In genomic region chr3R:23257986-23258427, dm6 we compare ENCODE assay signal across 1 fruit fly cellular context.
A peak's percentile ranks its signal among the peaks of the same experiment; 100 is the strongest.
TF ChIP-seq lines count a peak whose summit lies in the region.

Gene wda, minus strand, starts transcription at chr3R:23258087.
Gene Pex11c, plus strand, starts transcription at chr3R:23258365.

TF ChIP-seq in whole organism, embryonic, 481 proteins besides CTCF, POLR2A, EP300 and RAD21 (continued from another document and continues in another):
- TF ChIP-seq Lhr (GFP tag; optimal IDR thresholded peaks at IDR 0.05; lab: Kevin White, UChicago) (peak; percentile 35), gsb-n (tag; optimal IDR thresholded peaks at IDR 0.05; lab: Kevin White, UChicago) (peak; percentile 95), sna (GFP tag; IDR thresholded peaks at IDR 0.05; lab: Robert Waterston, UW; ENCODE audit: partially characterized antibody) (peak; percentile 67; the same call in 1 of the 2 replicates), Ets97D (GFP tag; optimal IDR thresholded peaks at IDR 0.05; lab: Kevin White, UChicago) (no peak), CG15601 (tag; optimal IDR thresholded peaks at IDR 0.05; lab: Kevin White, UChicago) (peak; percentile 89), E2f2 (GFP tag; IDR thresholded peaks at IDR 0.05; lab: Robert Waterston, UW) (peak; percentile 73), fd96Cb (tag; optimal IDR thresholded peaks at IDR 0.05; lab: Kevin White, UChicago) (peak; percentile 79), CG5180 (GFP tag; optimal IDR thresholded peaks at IDR 0.05; lab: Kevin White, UChicago) (no peak), CG13775 (GFP tag; optimal IDR thresholded peaks at IDR 0.05; lab: Kevin White, UChicago) (peak; percentile 93), her (GFP tag; optimal IDR thresholded peaks at IDR 0.05; lab: Kevin White, UChicago) (no peak), GATAe (GFP tag; conservative IDR thresholded peaks at IDR 0.05; lab: Robert Waterston, UW) (peak; percentile 54; the same call in 1 of the 2 replicates), seq (GFP tag; IDR thresholded peaks at IDR 0.05; lab: Robert Waterston, UW) (peak; percentile 64), en (GFP tag; optimal IDR thresholded peaks at IDR 0.05; lab: Kevin White, UChicago) (no peak), Spps (tag; optimal IDR thresholded peaks at IDR 0.05; lab: Kevin White, UChicago) (peak; percentile 66), CG9215 (GFP tag; IDR thresholded peaks at IDR 0.05; lab: Robert Waterston, UW) (no peak; the same call in 1 of the 2 replicates), Dfd (GFP tag; optimal IDR thresholded peaks at IDR 0.05; lab: Kevin White, UChicago) (no peak), sens-2 (GFP tag; IDR thresholded peaks at IDR 0.05; lab: Robert Waterston, UW) (peak; percentile 50; the same call in 1 of the 2 replicates), Sox102F (GFP tag; optimal IDR thresholded peaks at IDR 0.05; lab: Kevin White, UChicago) (peak; percentile 94), abd-A (tag; optimal IDR thresholded peaks at IDR 0.05; lab: Kevin White, UChicago) (no peak), dmrt99B (tag; optimal IDR thresholded peaks at IDR 0.05; lab: Kevin White, UChicago) (peak; percentile 86), kay (GFP tag; optimal IDR thresholded peaks at IDR 0.05; lab: Kevin White, UChicago) (peak; percentile 60), CG17359 (tag; optimal IDR thresholded peaks at IDR 0.05; lab: Kevin White, UChicago) (peak; percentile 83), HLH4C (GFP tag; IDR thresholded peaks at IDR 0.05; lab: Robert Waterston, UW; ENCODE audit: partially characterized antibody) (peak; percentile 61; the same call in 1 of the 3 replicates), CG7372 (GFP tag; IDR thresholded peaks at IDR 0.05; lab: Robert Waterston, UW) (peak; percentile 89), CG16779 (GFP tag; IDR thresholded peaks at IDR 0.05; lab: Robert Waterston, UW) (no peak), HLHmδ (GFP tag; optimal IDR thresholded peaks at IDR 0.05; lab: Kevin White, UChicago) (no peak), ewg (GFP tag; optimal IDR thresholded peaks at IDR 0.05; lab: Kevin White, UChicago) (peak; percentile 72), jigr1 (GFP tag; IDR thresholded peaks at IDR 0.05; lab: Robert Waterston, UW) (peak; percentile 53; the same call in 1 of the 3 replicates), HHEX (GFP tag; optimal IDR thresholded peaks at IDR 0.05; lab: Kevin White, UChicago) (peak; percentile 82), Optix (GFP tag; IDR thresholded peaks at IDR 0.05; lab: Robert Waterston, UW) (no peak), crp (GFP tag; optimal IDR thresholded peaks at IDR 0.05; lab: Kevin White, UChicago) (peak; percentile 88 to 95), Side (GFP tag; optimal IDR thresholded peaks at IDR 0.05; lab: Kevin White, UChicago) (peak; percentile 25), CG10543 (GFP tag; optimal IDR thresholded peaks at IDR 0.05; lab: Kevin White, UChicago) (peak; percentile 51), CG4730 (GFP tag; IDR thresholded peaks at IDR 0.05; lab: Robert Waterston, UW) (peak; percentile 83; the same call in 1 of the 2 replicates), NfI (GFP tag; optimal IDR thresholded peaks at IDR 0.05; lab: Kevin White, UChicago) (peak; percentile 83), CG30403 (GFP tag; optimal IDR thresholded peaks at IDR 0.05; lab: Kevin White, UChicago) (peak; percentile 88), emc (GFP tag; optimal IDR thresholded peaks at IDR 0.05; lab: Kevin White, UChicago) (no peak), slp2 (GFP tag; optimal IDR thresholded peaks at IDR 0.05; lab: Kevin White, UChicago) (no peak), CG7839 (tag; optimal IDR thresholded peaks at IDR 0.05; lab: Kevin White, UChicago) (peak; percentile 89), CG6272 (GFP tag; IDR thresholded peaks at IDR 0.05; lab: Robert Waterston, UW) (no peak; the same call in 1 of the 2 replicates), phol (tag; optimal IDR thresholded peaks at IDR 0.05; lab: Kevin White, UChicago) (peak; percentile 84), CG17328 (GFP tag; IDR thresholded peaks at IDR 0.05; lab: Robert Waterston, UW) (peak; percentile 85), CG31441 (GFP tag; IDR thresholded peaks at IDR 0.05; lab: Robert Waterston, UW) (peak; percentile 95), CG15073 (GFP tag; optimal IDR thresholded peaks at IDR 0.05; lab: Kevin White, UChicago) (peak; percentile 38), MTF-1 (GFP tag; optimal IDR thresholded peaks at IDR 0.05; lab: Kevin White, UChicago; ENCODE audit: borderline replicate concordance) (no peak), trem (tag; optimal IDR thresholded peaks at IDR 0.05; lab: Kevin White, UChicago) (peak; percentile 88), CG1024 (GFP tag; IDR thresholded peaks at IDR 0.05; lab: Robert Waterston, UW) (peak; percentile 43; the same call in 1 of the 2 replicates), Abd-B (GFP tag; optimal IDR thresholded peaks at IDR 0.05; lab: Kevin White, UChicago) (no peak), Hr3 (GFP tag; optimal IDR thresholded peaks at IDR 0.05; lab: Kevin White, UChicago) (peak; percentile 91), CG6689 (GFP tag; IDR thresholded peaks at IDR 0.05; lab: Robert Waterston, UW) (peak; percentile 89), fd3F (GFP tag; optimal IDR thresholded peaks at IDR 0.05; lab: Kevin White, UChicago) (peak; percentile 88), zen2 (GFP tag; IDR thresholded peaks at IDR 0.05; lab: Robert Waterston, UW; ENCODE audit: partially characterized antibody) (peak; percentile 19; the same call in 1 of the 3 replicates), ac (GFP tag; optimal IDR thresholded peaks at IDR 0.05; lab: Kevin White, UChicago) (peak; percentile 39), ash1 (GFP tag; optimal IDR thresholded peaks at IDR 0.05; lab: Kevin White, UChicago) (no peak), YL-1 (GFP tag; optimal IDR thresholded peaks at IDR 0.05; lab: Kevin White, UChicago) (peak; percentile 71), CG7556 (GFP tag; optimal IDR thresholded peaks at IDR 0.05; lab: Kevin White, UChicago) (peak; percentile 92), Hmr (GFP tag; optimal IDR thresholded peaks at IDR 0.05; lab: Kevin White, UChicago) (peak; percentile 89), stc (GFP tag; IDR thresholded peaks at IDR 0.05; lab: Robert Waterston, UW) (peak; percentile 83), Fer2 (tag; optimal IDR thresholded peaks at IDR 0.05; lab: Kevin White, UChicago) (peak; percentile 44), CG8944 (GFP tag; optimal IDR thresholded peaks at IDR 0.05; lab: Kevin White, UChicago) (no peak), CG6854 (GFP tag; optimal IDR thresholded peaks at IDR 0.05; lab: Kevin White, UChicago) (peak; percentile 53), rib (GFP tag; IDR thresholded peaks at IDR 0.05; lab: Robert Waterston, UW) (no peak), CG8478 (optimal IDR thresholded peaks at IDR 0.05; lab: Kevin White, UChicago) (no peak), peb (GFP tag; IDR thresholded peaks at IDR 0.05; lab: Robert Waterston, UW) (peak; percentile 24; the same call in 1 of the 2 replicates), Oli (tag; optimal IDR thresholded peaks at IDR 0.05; lab: Kevin White, UChicago) (peak; percentile 88), CG15269 (tag; optimal IDR thresholded peaks at IDR 0.05; lab: Kevin White, UChicago) (peak; percentile 91), Hr51 (GFP tag; optimal IDR thresholded peaks at IDR 0.05; lab: Kevin White, UChicago) (peak; percentile 56 to 92), CG17385 (GFP tag; optimal IDR thresholded peaks at IDR 0.05; lab: Kevin White, UChicago) (peak; percentile 81), CG17802 (tag; optimal IDR thresholded peaks at IDR 0.05; lab: Kevin White, UChicago) (no peak), CG6175 (GFP tag; IDR thresholded peaks at IDR 0.05; lab: Robert Waterston, UW) (no peak; the same call in 2 of the 3 replicates), Hey (tag; optimal IDR thresholded peaks at IDR 0.05; lab: Kevin White, UChicago) (no peak), B-H1 (GFP tag; IDR thresholded peaks at IDR 0.05; lab: Robert Waterston, UW) (peak; percentile 77), psq (GFP tag; optimal IDR thresholded peaks at IDR 0.05; lab: Kevin White, UChicago) (peak; percentile 61), CG7928 (GFP tag; optimal IDR thresholded peaks at IDR 0.05; lab: Kevin White, UChicago) (no peak), hb (GFP tag; IDR thresholded peaks at IDR 0.05; lab: Robert Waterston, UW; ENCODE audit: partially characterized antibody) (no peak; the same call in 2 of the 3 replicates), CG8359 (GFP tag; optimal IDR thresholded peaks at IDR 0.05; lab: Kevin White, UChicago; ENCODE audit: borderline replicate concordance) (peak; percentile 38), CG18262 (tag; optimal IDR thresholded peaks at IDR 0.05; lab: Kevin White, UChicago) (peak; percentile 94), pnt (GFP tag; optimal IDR thresholded peaks at IDR 0.05; lab: Kevin White, UChicago) (no peak), amos (GFP tag; IDR thresholded peaks at IDR 0.05; lab: Robert Waterston, UW; ENCODE audit: partially characterized antibody) (peak; percentile 77), Pdp1 (GFP tag; optimal IDR thresholded peaks at IDR 0.05; lab: Kevin White, UChicago) (peak in 1 of 2 experiments; percentile 2), CG32532 (GFP tag; IDR thresholded peaks at IDR 0.05; lab: Robert Waterston, UW) (no peak; the same call in 1 of the 2 replicates), CG12659 (GFP tag; optimal IDR thresholded peaks at IDR 0.05; lab: Kevin White, UChicago) (peak; percentile 92), CG6791 (GFP tag; IDR thresholded peaks at IDR 0.05; lab: Robert Waterston, UW; ENCODE audit: partially characterized antibody) (no peak; the same call in 2 of the 3 replicates), sug (tag; optimal IDR thresholded peaks at IDR 0.05; lab: Kevin White, UChicago) (peak; percentile 84), Aef1 (GFP tag; IDR thresholded peaks at IDR 0.05; lab: Robert Waterston, UW) (peak; percentile 84), CG34224 (GFP tag; IDR thresholded peaks at IDR 0.05; lab: Robert Waterston, UW; ENCODE audit: partially characterized antibody) (peak; percentile 60), crc (GFP tag; optimal IDR thresholded peaks at IDR 0.05; lab: Kevin White, UChicago) (no peak), gro (GFP tag; optimal IDR thresholded peaks at IDR 0.05; lab: Kevin White, UChicago) (no peak), CG7357 (GFP tag; IDR thresholded peaks at IDR 0.05; lab: Robert Waterston, UW) (peak; percentile 75; the same call in 2 of the 3 replicates), CG12219 (GFP tag; optimal IDR thresholded peaks at IDR 0.05; lab: Kevin White, UChicago) (no peak), Dp (GFP tag; optimal IDR thresholded peaks at IDR 0.05; lab: Kevin White, UChicago) (peak; percentile 34), CG10431 (GFP tag; optimal IDR thresholded peaks at IDR 0.05; lab: Kevin White, UChicago) (peak; percentile 57), CG2199 (GFP tag; IDR thresholded peaks at IDR 0.05; lab: Robert Waterston, UW) (no peak), ken (GFP tag; IDR thresholded peaks at IDR 0.05; lab: Robert Waterston, UW) (peak; percentile 80), BtbVII (GFP tag; optimal IDR thresholded peaks at IDR 0.05; lab: Kevin White, UChicago) (peak; percentile 17), Doc3 (GFP tag; IDR thresholded peaks at IDR 0.05; lab: Robert Waterston, UW; ENCODE audit: partially characterized antibody) (peak; percentile 66; the same call in 1 of the 3 replicates), CG7963 (GFP tag; IDR thresholded peaks at IDR 0.05; lab: Robert Waterston, UW; ENCODE audit: partially characterized antibody) (no peak), HmgZ (tag; optimal IDR thresholded peaks at IDR 0.05; lab: Kevin White, UChicago) (peak; percentile 42), cato (GFP tag; optimal IDR thresholded peaks at IDR 0.05; lab: Kevin White, UChicago; ENCODE audit: borderline replicate concordance) (peak; percentile 77), Opbp (GFP tag; IDR thresholded peaks at IDR 0.05; lab: Robert Waterston, UW; ENCODE audit: partially characterized antibody) (peak; percentile 77; the same call in 2 of the 3 replicates), Meics (GFP tag; optimal IDR thresholded peaks at IDR 0.05; lab: Kevin White, UChicago) (peak; percentile 75), CG5245 (GFP tag; optimal IDR thresholded peaks at IDR 0.05; lab: Kevin White, UChicago) (peak; percentile 43), CG9797 (GFP tag; optimal IDR thresholded peaks at IDR 0.05; lab: Kevin White, UChicago) (no peak), pros (GFP tag; optimal IDR thresholded peaks at IDR 0.05; lab: Kevin White, UChicago) (no peak), run (tag; optimal IDR thresholded peaks at IDR 0.05; lab: Kevin White, UChicago) (peak; percentile 77), grn (GFP tag; optimal IDR thresholded peaks at IDR 0.05; lab: Kevin White, UChicago) (no peak), CG11695 (GFP tag; IDR thresholded peaks at IDR 0.05; lab: Robert Waterston, UW) (peak; percentile 90), Dbx (GFP tag; IDR thresholded peaks at IDR 0.05; lab: Robert Waterston, UW) (peak; percentile 85; the same call in 2 of the 3 replicates), maf-S (GFP tag; optimal IDR thresholded peaks at IDR 0.05; lab: Kevin White, UChicago) (no peak), Sry-δ (GFP tag; optimal IDR thresholded peaks at IDR 0.05; lab: Kevin White, UChicago) (peak; percentile 71), Sin3A (optimal IDR thresholded peaks at IDR 0.05; lab: Kevin White, UChicago) (no peak), CG3407 (GFP tag; optimal IDR thresholded peaks at IDR 0.05; lab: Kevin White, UChicago) (peak; percentile 82), CG3065 (GFP tag; optimal IDR thresholded peaks at IDR 0.05; lab: Kevin White, UChicago) (peak; percentile 60), CG4617 (GFP tag; optimal IDR thresholded peaks at IDR 0.05; lab: Kevin White, UChicago; ENCODE audit: borderline replicate concordance) (peak; percentile 70), ind (GFP tag; optimal IDR thresholded peaks at IDR 0.05; lab: Kevin White, UChicago) (peak; percentile 81), NFAT (GFP tag; IDR thresholded peaks at IDR 0.05; lab: Robert Waterston, UW) (no peak), dm (GFP tag; optimal IDR thresholded peaks at IDR 0.05; lab: Kevin White, UChicago) (no peak), CG2678 (tag; optimal IDR thresholded peaks at IDR 0.05; lab: Kevin White, UChicago) (peak; percentile 92), CG6254 (GFP tag; optimal IDR thresholded peaks at IDR 0.05; lab: Kevin White, UChicago) (peak; percentile 72), ttk (GFP tag; IDR thresholded peaks at IDR 0.05; lab: Robert Waterston, UW) (no peak; the same call in 1 of the 2 replicates), z (GFP tag; IDR thresholded peaks at IDR 0.05; lab: Robert Waterston, UW) (no peak), ab (GFP tag; optimal IDR thresholded peaks at IDR 0.05; lab: Kevin White, UChicago) (no peak), grau (tag; optimal IDR thresholded peaks at IDR 0.05; lab: Kevin White, UChicago) (peak; percentile 92), CG14965 (GFP tag; optimal IDR thresholded peaks at IDR 0.05; lab: Kevin White, UChicago; ENCODE audit: borderline replicate concordance) (no peak), CG33213 (GFP tag; optimal IDR thresholded peaks at IDR 0.05; lab: Kevin White, UChicago) (no peak), CG10979 (tag; optimal IDR thresholded peaks at IDR 0.05; lab: Kevin White, UChicago) (peak; percentile 90), Sry-β (GFP tag; optimal IDR thresholded peaks at IDR 0.05; lab: Kevin White, UChicago) (peak; percentile 98)
